Fruit fly (Drosophila melanogaster) whole organism, embryonic: Measurements from ENCODE around the gene CG9933.

Experiments
- Antp ChIP-seq: fragments of 200-800 bp; sonication (Bioruptor generic); optimal IDR thresholded peaks from 3 replicates; lab custom pipeline; 2016; ENCODE audit warnings: missing biosample characterization, missing genetic modification characterization
- CG10147 ChIP-seq: fragments of 200-800 bp; sonication (Bioruptor generic); optimal IDR thresholded peaks from 2 replicates; lab custom pipeline; 2019; ENCODE audit warnings: missing biosample characterization, mild to moderate bottlenecking, missing genetic modification characterization, moderate library complexity
- CG10321 ChIP-seq: fragments of 200-800 bp; sonication (Bioruptor generic); IDR thresholded peaks from 2 replicates; pipeline ENCODE4 v1.3.6; 2022; ENCODE audit warnings: missing biosample characterization, missing genetic modification characterization
- CG11560 ChIP-seq: fragments of 200-800 bp; sonication (Bioruptor generic); IDR thresholded peaks from 3 replicates; pipeline ENCODE4 v1.3.6; 2022; ENCODE audit warnings: missing biosample characterization, missing genetic modification characterization
- CG12391 ChIP-seq: fragments of 200-800 bp; sonication (Bioruptor generic); optimal IDR thresholded peaks from 3 replicates; lab custom pipeline; 2018; ENCODE audit warnings: missing biosample characterization, mild to moderate bottlenecking, missing genetic modification characterization, moderate library complexity
- CG12744 ChIP-seq: fragments of 200-800 bp; sonication (Bioruptor generic); optimal IDR thresholded peaks from 2 replicates; lab custom pipeline; 2016; ENCODE audit warnings: missing biosample characterization, missing genetic modification characterization
- CG14860 ChIP-seq: fragments of 200-800 bp; sonication (Bioruptor generic); IDR thresholded peaks from 3 replicates; pipeline ENCODE4 v1.3.6; 2022; ENCODE audit warnings: missing biosample characterization, missing genetic modification characterization; ENCODE audit not compliant: partially characterized antibody
- CG15479 ChIP-seq: fragments of 200-800 bp; sonication (Bioruptor generic); optimal IDR thresholded peaks from 3 replicates; lab custom pipeline; 2019; ENCODE audit warnings: missing biosample characterization, mild to moderate bottlenecking, missing genetic modification characterization, moderate library complexity
- CG17359 ChIP-seq: fragments of 200-800 bp; sonication (Bioruptor generic); optimal IDR thresholded peaks from 3 replicates; lab custom pipeline; 2018; ENCODE audit warnings: missing biosample characterization, mild to moderate bottlenecking, missing genetic modification characterization, moderate library complexity
- CG2116 ChIP-seq: fragments of 200-800 bp; sonication (Bioruptor generic); optimal IDR thresholded peaks from 3 replicates; lab custom pipeline; 2018; ENCODE audit warnings: missing biosample characterization, mild to moderate bottlenecking, missing genetic modification characterization
- CG2120 ChIP-seq: fragments of 200-800 bp; sonication (Bioruptor generic); optimal IDR thresholded peaks from 3 replicates; lab custom pipeline; 2016; ENCODE audit warnings: missing biosample characterization, missing genetic modification characterization
- CG3065 ChIP-seq: fragments of 200-800 bp; sonication (Bioruptor generic); optimal IDR thresholded peaks from 2 replicates; lab custom pipeline; 2016; ENCODE audit warnings: missing biosample characterization, missing genetic modification characterization
- CG42726 ChIP-seq: fragments of 200-800 bp; sonication (Bioruptor generic); IDR thresholded peaks from 2 replicates; pipeline ENCODE4 v1.3.6; 2022; ENCODE audit warnings: missing biosample characterization, missing genetic modification characterization; ENCODE audit not compliant: partially characterized antibody
- CG4282 ChIP-seq: fragments of 200-800 bp; sonication (Bioruptor generic); optimal IDR thresholded peaks from 2 replicates; lab custom pipeline; 2016; ENCODE audit warnings: missing biosample characterization, missing genetic modification characterization
- CG4328 ChIP-seq: fragments of 200-800 bp; sonication (Bioruptor generic); optimal IDR thresholded peaks from 3 replicates; lab custom pipeline; 2017; ENCODE audit warnings: missing biosample characterization, missing genetic modification reagents, missing genetic modification characterization
- CG4404 ChIP-seq: fragments of 200-800 bp; sonication (Bioruptor generic); IDR thresholded peaks from 2 replicates; pipeline ENCODE4 v1.3.6; 2022; ENCODE audit warnings: missing biosample characterization, missing genetic modification characterization
- CG7786 ChIP-seq: fragments of 200-800 bp; sonication (Bioruptor generic); optimal IDR thresholded peaks from 2 replicates; lab custom pipeline; 2016; ENCODE audit warnings: missing biosample characterization, missing genetic modification characterization
- CG8924 ChIP-seq: fragments of 200-800 bp; optimal IDR thresholded peaks from 3 replicates; lab custom pipeline; 2019; ENCODE audit warnings: missing biosample characterization, mild to moderate bottlenecking, missing genetic modification characterization, moderate library complexity
- CG9609 ChIP-seq: fragments of 200-800 bp; sonication (Bioruptor generic); optimal IDR thresholded peaks from 3 replicates; lab custom pipeline; 2016; ENCODE audit warnings: missing biosample characterization, missing genetic modification characterization
- CG9876 ChIP-seq: fragments of 200-800 bp; sonication (Bioruptor generic); optimal IDR thresholded peaks from 2 replicates; lab custom pipeline; 2016; ENCODE audit warnings: missing biosample characterization, missing genetic modification characterization
- D ChIP-seq, 2 experiments: fragments of 200-800 bp in 1 of 2; fragments of >200 bp in 1 of 2; sonication (Bioruptor generic) in 1 of 2; optimal IDR thresholded peaks; 2 replicates in 1 of 2; 3 replicates in 1 of 2; lab custom pipeline; 2017; ENCODE audit warnings: mild to moderate bottlenecking in 1 of 2, missing biosample characterization in 1 of 2, missing genetic modification characterization in 1 of 2, missing genetic modification reagents in 1 of 2
- Dip3 ChIP-seq: fragments of 200-800 bp; sonication (Bioruptor generic); optimal IDR thresholded peaks from 3 replicates; lab custom pipeline; 2016; ENCODE audit warnings: missing biosample characterization, missing genetic modification characterization
- Doc2 ChIP-seq: fragments of 200-800 bp; sonication (Bioruptor generic); IDR thresholded peaks from 2 replicates; pipeline ENCODE4 v1.3.6; 2022; ENCODE audit warnings: missing biosample characterization, missing genetic modification characterization
- Fer3 ChIP-seq: fragments of 200-800 bp; sonication (Bioruptor generic); optimal IDR thresholded peaks from 2 replicates; lab custom pipeline; 2018; ENCODE audit warnings: missing biosample characterization, mild to moderate bottlenecking, missing genetic modification characterization, moderate library complexity
- Lpt ChIP-seq: fragments of >200 bp; optimal IDR thresholded peaks from 2 replicates; lab custom pipeline; 2018; ENCODE audit warnings: missing biosample characterization, missing genetic modification characterization
- Pdp1 ChIP-seq, 2 experiments: fragments of 200-800 bp; sonication (Bioruptor generic); optimal IDR thresholded peaks; 3 replicates each; lab custom pipeline; 2016; ENCODE audit warnings: missing biosample characterization in 2 of 2, missing genetic modification characterization in 2 of 2, mild to moderate bottlenecking in 1 of 2, moderate library complexity in 1 of 2
- Rx ChIP-seq: fragments of 200-800 bp; sonication (Bioruptor generic); IDR thresholded peaks from 2 replicates; pipeline ENCODE4 v1.3.6; 2022; ENCODE audit warnings: missing biosample characterization, missing genetic modification characterization
- Six4 ChIP-seq: fragments of 200-800 bp; sonication (Bioruptor generic); optimal IDR thresholded peaks from 2 replicates; lab custom pipeline; 2016; ENCODE audit warnings: missing biosample characterization, missing genetic modification characterization
- Trl ChIP-seq, 3 experiments: fragments of >200 bp in 2 of 3; fragments of 200-800 bp in 1 of 3; sonication (Bioruptor generic) in 1 of 3; optimal IDR thresholded peaks; 2 replicates in 1 of 3; 3 replicates in 2 of 3; lab custom pipeline; 2016 to 2017; ENCODE audit warnings: missing biosample characterization in 1 of 3, missing genetic modification characterization in 1 of 3
- amos ChIP-seq: fragments of 200-800 bp; sonication (Bioruptor generic); IDR thresholded peaks from 2 replicates; pipeline ENCODE4 v1.3.6; 2022; ENCODE audit warnings: missing biosample characterization, missing genetic modification characterization; ENCODE audit not compliant: partially characterized antibody
- ap ChIP-seq: fragments of 200-800 bp; sonication (Bioruptor generic); IDR thresholded peaks from 2 replicates; pipeline ENCODE4 v1.3.6; 2022; ENCODE audit warnings: missing biosample characterization, missing genetic modification characterization
- az2 ChIP-seq: fragments of 200-800 bp; sonication (Bioruptor generic); optimal IDR thresholded peaks from 3 replicates; lab custom pipeline; 2016; ENCODE audit warnings: missing biosample characterization, missing genetic modification characterization
- cas ChIP-seq: fragments of 200-800 bp; sonication (Bioruptor generic); IDR thresholded peaks from 2 replicates; pipeline ENCODE4 v1.3.6; 2022; ENCODE audit warnings: missing biosample characterization, missing genetic modification characterization
- cg ChIP-seq: fragments of 200-800 bp; sonication (Bioruptor generic); optimal IDR thresholded peaks from 3 replicates; lab custom pipeline; 2019; ENCODE audit warnings: missing biosample characterization, mild to moderate bottlenecking, missing genetic modification characterization, moderate library complexity
- dmrt99B ChIP-seq: fragments of 200-800 bp; sonication (Bioruptor generic); optimal IDR thresholded peaks from 2 replicates; lab custom pipeline; 2018; ENCODE audit warnings: missing biosample characterization, mild to moderate bottlenecking, missing genetic modification characterization, moderate library complexity
- en ChIP-seq: fragments of 200-800 bp; sonication (Bioruptor generic); optimal IDR thresholded peaks from 2 replicates; lab custom pipeline; 2016; ENCODE audit warnings: missing biosample characterization, missing genetic modification characterization
- ewg ChIP-seq: fragments of 200-800 bp; sonication (Bioruptor generic); optimal IDR thresholded peaks from 3 replicates; lab custom pipeline; 2017; ENCODE audit warnings: mild to moderate bottlenecking, missing biosample characterization, missing genetic modification reagents, missing genetic modification characterization
- hkb ChIP-seq, 2 experiments: fragments of 200-800 bp in 1 of 2; fragments of >200 bp in 1 of 2; sonication (Bioruptor generic) in 1 of 2; IDR thresholded peaks in 1 of 2; optimal IDR thresholded peaks in 1 of 2; 2 replicates each; pipeline versions ENCODE4 v1.3.6 to Lab custom; 2017 to 2022; ENCODE audit warnings: missing biosample characterization in 1 of 2, missing genetic modification characterization in 1 of 2
- hth ChIP-seq: fragments of >200 bp; optimal IDR thresholded peaks from 2 replicates; lab custom pipeline; 2017; ENCODE audit warnings: inconsistent platforms
- kah ChIP-seq: fragments of 200-800 bp; sonication (Bioruptor generic); optimal IDR thresholded peaks from 2 replicates; lab custom pipeline; 2018; ENCODE audit warnings: missing biosample characterization, mild to moderate bottlenecking, missing genetic modification characterization
- nmo ChIP-seq: fragments of 200-800 bp; sonication (Bioruptor generic); optimal IDR thresholded peaks from 2 replicates; lab custom pipeline; 2018; ENCODE audit warnings: missing biosample characterization, mild to moderate bottlenecking, missing genetic modification characterization, moderate library complexity
- pros ChIP-seq: fragments of 200-800 bp; sonication (Bioruptor generic); optimal IDR thresholded peaks from 3 replicates; lab custom pipeline; 2019; ENCODE audit warnings: missing biosample characterization, mild to moderate bottlenecking, missing genetic modification characterization, moderate library complexity
- psq ChIP-seq: fragments of 200-800 bp; sonication (Bioruptor generic); optimal IDR thresholded peaks from 2 replicates; lab custom pipeline; 2017; ENCODE audit warnings: missing biosample characterization, missing genetic modification characterization
- ro ChIP-seq: fragments of 200-800 bp; sonication (Bioruptor generic); IDR thresholded peaks from 2 replicates; pipeline ENCODE4 v1.3.6; 2022; ENCODE audit warnings: missing biosample characterization, missing genetic modification characterization
- ssp ChIP-seq: fragments of 200-800 bp; sonication (Bioruptor generic); IDR thresholded peaks from 2 replicates; pipeline ENCODE4 v1.3.6; 2022; ENCODE audit warnings: missing biosample characterization, missing genetic modification characterization
- tgo ChIP-seq: fragments of 200-800 bp; sonication (Bioruptor generic); IDR thresholded peaks from 3 replicates; pipeline ENCODE4 v1.3.6; 2022; ENCODE audit warnings: missing biosample characterization, missing genetic modification characterization
- tup ChIP-seq: fragments of 200-800 bp; sonication (Bioruptor generic); optimal IDR thresholded peaks from 2 replicates; lab custom pipeline; 2016; ENCODE audit warnings: missing biosample characterization, mild to moderate bottlenecking, missing genetic modification characterization, moderate library complexity
- vfl ChIP-seq: fragments of 200-800 bp; sonication (Bioruptor generic); optimal IDR thresholded peaks from 2 replicates; lab custom pipeline; 2016; ENCODE audit warnings: missing biosample characterization, missing genetic modification characterization
- wor ChIP-seq: fragments of 200-800 bp; sonication (Bioruptor generic); IDR thresholded peaks from 2 replicates; pipeline ENCODE4 v1.3.6; 2022; ENCODE audit warnings: missing biosample characterization, missing genetic modification characterization

Gene CG9933

dm6 chr2L:13018992-13019484, 2.1 kb downstream of the CG9933 start, which contains the start of gene Ube4B (continued):
- TF ChIP-seq Six4 (GFP tag; lab: Kevin White, UChicago) (peak; percentile 26), wor (GFP tag; lab: Robert Waterston, UW) (no peak), kah (no peak), en (GFP tag; lab: Kevin White, UChicago) (peak; percentile 30), CG4404 (GFP tag; lab: Robert Waterston, UW) (no peak), Rx (peak; percentile 53; the same call in 1 of the 2 replicates), Fer3 (tag; lab: Kevin White, UChicago) (no peak), CG8924 (tag; lab: Kevin White, UChicago) (no peak), CG15479 (GFP tag; lab: Kevin White, UChicago) (no peak), tgo (GFP tag; lab: Robert Waterston, UW) (peak; percentile 48), CG10321 (GFP tag; lab: Robert Waterston, UW) (no peak), Antp (GFP tag; lab: Kevin White, UChicago) (peak; percentile 68), hth (no peak), CG11560 (tag; lab: Robert Waterston, UW) (no peak), ap (GFP tag; lab: Robert Waterston, UW) (no peak), Dip3 (GFP tag; lab: Kevin White, UChicago) (peak; percentile 49), CG2116 (GFP tag; lab: Kevin White, UChicago) (peak; percentile 64), vfl (GFP tag; lab: Kevin White, UChicago) (peak; percentile 52), dmrt99B (tag; lab: Kevin White, UChicago) (no peak), Lpt (GFP tag; lab: Kevin White, UChicago) (no peak), cas (GFP tag; lab: Robert Waterston, UW) (0 out of 2 replicates have a peak, but pooled peaks have one; percentile 43), CG12391 (no peak), hkb (optimal IDR thresholded peaks at IDR 0.05; lab: Kevin White, UChicago) (no peak), hkb (GFP tag; IDR thresholded peaks at IDR 0.05; lab: Robert Waterston, UW) (peak; percentile 43; the same call in 1 of the 2 replicates), D (optimal IDR thresholded peaks at IDR 0.05; lab: Kevin White, UChicago) (no peak), D (GFP tag; optimal IDR thresholded peaks at IDR 0.05; lab: Kevin White, UChicago) (no peak), CG9609 (GFP tag; lab: Kevin White, UChicago) (peak; percentile 68), ro (peak; percentile 43; the same call in 1 of the 2 replicates), Pdp1 (GFP tag; optimal IDR thresholded peaks at IDR 0.05; lab: Kevin White, UChicago) (peak; percentile 62 to 72), psq (GFP tag; lab: Kevin White, UChicago) (peak; percentile 0), ssp (GFP tag; lab: Robert Waterston, UW) (peak; percentile 41; the same call in 1 of the 2 replicates), CG3065 (no peak), cg (no peak), CG9876 (GFP tag; lab: Kevin White, UChicago) (peak; percentile 48), CG42726 (peak; percentile 92), CG14860 (peak; percentile 78), amos (GFP tag; lab: Robert Waterston, UW) (peak; percentile 90), nmo (GFP tag; lab: Kevin White, UChicago) (peak; percentile 76), CG10147 (no peak), CG4282 (no peak), ewg (no peak), Doc2 (GFP tag; lab: Robert Waterston, UW) (no peak), CG2120 (peak; percentile 91), az2 (GFP tag; lab: Kevin White, UChicago) (peak; percentile 56), CG12744 (GFP tag; lab: Kevin White, UChicago) (no peak), CG17359 (tag; lab: Kevin White, UChicago) (no peak), pros (GFP tag; lab: Kevin White, UChicago) (no peak), CG4328 (no peak), tup (GFP tag; lab: Kevin White, UChicago) (no peak), Trl (optimal IDR thresholded peaks at IDR 0.05; lab: Kevin White, UChicago) (no peak), Trl (GFP tag; optimal IDR thresholded peaks at IDR 0.05; lab: Kevin White, UChicago) (peak; percentile 61), CG7786 (peak; percentile 73)
